Fruit fly (Drosophila melanogaster) Kc167 (cell line): ENCODE results near the gene CG14000.

Experiments
- Myc ChIP-seq: fragments of >200 bp; optimal IDR thresholded peaks from 2 replicates; lab custom pipeline; 2017; ENCODE audit warnings: missing external identifiers
- Sin3A ChIP-seq: fragments of >200 bp; optimal IDR thresholded peaks from 2 replicates; lab custom pipeline; 2018; ENCODE audit warnings: missing external identifiers
- h ChIP-seq: fragments of >200 bp; optimal IDR thresholded peaks from 3 replicates; lab custom pipeline; 2018; ENCODE audit warnings: missing external identifiers
- insv ChIP-seq: fragments of >200 bp; optimal IDR thresholded peaks from 3 replicates; lab custom pipeline; 2018; ENCODE audit warnings: missing external identifiers
- psq ChIP-seq: fragments of >200 bp; optimal IDR thresholded peaks from 2 replicates; lab custom pipeline; 2017; ENCODE audit warnings: missing external identifiers
- ttk ChIP-seq: sonication (Bioruptor generic); optimal IDR thresholded peaks from 2 replicates; lab custom pipeline; 2017; ENCODE audit warnings: missing external identifiers

CG14000 gene

dm6 chr2L:5894533-5894932 is 15.6 kb downstream of the CG14000 start:
- no peak for TF ChIP-seq insv (lab: Kevin White, UChicago)
- TF ChIP-seq ttk, result no peak
- TF ChIP-seq h, result no peak
- no peak for TF ChIP-seq psq (lab: Kevin White, UChicago)
- no peak for TF ChIP-seq Sin3A (lab: Kevin White, UChicago)
- no peak for TF ChIP-seq Myc

DNA sequence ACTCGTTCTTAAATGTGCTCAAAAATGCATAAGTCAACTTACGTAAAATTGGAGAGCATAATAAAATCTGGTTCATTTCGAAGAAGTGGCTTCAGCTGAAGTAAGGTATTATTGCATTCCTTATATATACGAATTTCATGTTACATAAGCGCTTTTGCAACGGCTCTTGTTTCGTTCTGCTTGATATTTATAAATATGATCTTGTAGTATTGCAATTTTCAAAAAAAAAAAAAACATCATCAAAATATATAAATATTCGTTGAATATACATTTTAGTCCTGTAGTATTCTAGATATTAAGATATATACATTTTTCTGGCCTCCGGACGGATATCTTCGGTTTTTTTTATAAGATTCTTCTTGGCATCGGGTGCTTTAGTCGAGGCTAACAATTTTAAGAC is 16.3 kb downstream of the CG14000 start, which contains the start of gene Acp26Aa:
TSS of gene Acp26Aa (minus strand) at position 101 of the 400 bp plus-strand sequence.
- TF ChIP-seq psq (lab: Kevin White, UChicago), result no peak
- no peak for TF ChIP-seq Myc
- TF ChIP-seq h, result no peak
- no peak for TF ChIP-seq insv (lab: Kevin White, UChicago)
- no peak for TF ChIP-seq Sin3A (lab: Kevin White, UChicago)

- TF ChIP-seq Sin3A (lab: Kevin White, UChicago), result no peak
Observed at dm6 chr2L:5892762-5893161, 17.3 kb downstream of the CG14000 start, which contains the start of gene Acp26Ab. Gene Acp26Ab, minus strand, starts transcription at chr2L:5892862.

DNA sequence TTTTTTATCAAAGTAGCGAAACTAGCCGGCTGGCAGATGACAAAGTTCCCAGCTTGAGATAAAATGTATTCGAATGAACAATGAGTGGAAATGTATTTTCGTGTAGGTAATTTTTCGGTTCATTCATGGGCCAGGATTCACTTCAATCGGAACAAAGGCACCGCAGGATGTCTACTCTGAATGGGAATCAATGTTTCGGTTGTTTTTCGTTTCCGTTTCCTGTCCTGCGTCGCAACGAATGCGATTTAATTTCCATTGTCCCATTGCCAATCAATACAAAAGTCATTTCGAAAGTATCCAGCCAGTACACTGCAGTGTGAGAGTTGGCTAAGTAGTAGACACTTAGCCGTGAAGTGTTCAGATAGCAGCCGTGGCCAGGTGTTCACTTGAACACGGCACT is 19.5 kb downstream of the CG14000 start:
- TF ChIP-seq insv (lab: Kevin White, UChicago), result no peak
- TF ChIP-seq Myc, result no peak
- TF ChIP-seq Sin3A (lab: Kevin White, UChicago), result no peak
- no peak for TF ChIP-seq ttk
- no peak for TF ChIP-seq psq (lab: Kevin White, UChicago)
- no peak for TF ChIP-seq h

DNA sequence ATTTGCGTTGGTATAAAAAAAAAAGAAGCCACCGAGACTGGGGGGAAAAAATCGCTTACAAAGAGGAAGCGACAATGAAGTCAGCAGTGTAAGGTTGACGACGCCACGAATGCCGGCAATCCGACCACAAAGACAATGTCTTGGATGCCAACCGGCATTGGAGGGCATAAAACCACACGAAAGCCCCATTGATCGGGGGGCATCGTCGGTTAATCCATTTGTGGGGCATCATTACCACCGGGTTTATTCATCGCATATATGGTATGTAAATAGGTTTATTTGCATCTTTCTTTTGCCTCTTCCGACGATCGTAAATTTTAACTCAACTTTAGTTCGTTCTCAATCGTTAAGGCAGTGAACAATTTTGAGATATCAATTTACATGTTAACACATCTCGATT is 23.1 kb downstream of the CG14000 start:
- no peak for TF ChIP-seq Sin3A (lab: Kevin White, UChicago)
- TF ChIP-seq Myc, result no peak
- no peak for TF ChIP-seq ttk
- TF ChIP-seq insv (lab: Kevin White, UChicago), result no peak
- no peak for TF ChIP-seq psq (lab: Kevin White, UChicago)
- no peak for TF ChIP-seq h

DNA sequence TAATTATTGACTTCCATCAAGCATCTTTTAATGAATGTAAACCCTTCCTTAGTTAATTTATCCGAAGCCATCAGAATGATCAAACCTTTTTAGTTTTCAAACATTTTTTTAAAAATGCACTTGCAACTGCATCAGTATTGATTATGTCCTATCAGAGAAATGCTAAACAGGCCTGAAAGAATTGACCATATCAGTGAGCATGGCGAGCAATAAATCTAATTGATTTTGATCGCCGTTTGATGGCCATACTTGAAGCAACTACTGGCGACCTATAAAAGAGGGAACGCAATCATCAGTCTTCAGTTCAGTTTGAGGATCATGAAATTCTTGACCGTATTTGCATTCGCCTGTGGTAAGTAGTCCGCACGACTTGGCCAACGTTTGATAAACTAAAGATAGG is 24.4 kb downstream of the CG14000 start, which contains the start of gene CG9029:
TSS of gene CG9029 (plus strand) at position 301 of the 400 bp plus-strand sequence.
- TF ChIP-seq ttk (no peak), h (no peak), Myc (no peak), insv (lab: Kevin White, UChicago) (no peak), psq (lab: Kevin White, UChicago) (no peak), Sin3A (lab: Kevin White, UChicago) (no peak)

DNA sequence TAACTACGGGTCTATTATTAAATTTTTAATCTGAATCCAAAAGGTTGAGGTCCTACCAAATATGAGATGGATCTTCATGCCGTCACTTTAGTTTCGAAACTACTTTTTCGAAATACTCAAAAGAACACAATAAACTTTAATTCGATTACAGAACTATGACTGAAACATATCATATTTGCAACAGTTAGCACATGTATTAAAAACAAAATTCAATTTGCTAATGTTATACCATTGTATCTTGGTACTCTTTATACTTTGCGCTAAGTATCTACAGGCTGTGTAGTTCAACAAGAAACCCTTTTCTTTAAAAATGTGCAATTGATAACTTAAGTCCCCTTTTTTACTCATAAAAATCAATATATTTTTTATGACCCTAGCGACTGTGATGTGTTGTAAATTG is 25.4 kb downstream of the CG14000 start, which contains the start of the genes Sfp26Ac and CG43185:
TSS of gene Sfp26Ac (minus strand) at position 101 of the 400 bp plus-strand sequence.
TSS of gene CG43185 (plus strand) at position 215 of the 400 bp plus-strand sequence.
- no peak for TF ChIP-seq Sin3A (lab: Kevin White, UChicago)
- TF ChIP-seq ttk, result no peak
- no peak for TF ChIP-seq Myc
- no peak for TF ChIP-seq psq (lab: Kevin White, UChicago)
- TF ChIP-seq insv (lab: Kevin White, UChicago), result no peak
- TF ChIP-seq h, result no peak

DNA sequence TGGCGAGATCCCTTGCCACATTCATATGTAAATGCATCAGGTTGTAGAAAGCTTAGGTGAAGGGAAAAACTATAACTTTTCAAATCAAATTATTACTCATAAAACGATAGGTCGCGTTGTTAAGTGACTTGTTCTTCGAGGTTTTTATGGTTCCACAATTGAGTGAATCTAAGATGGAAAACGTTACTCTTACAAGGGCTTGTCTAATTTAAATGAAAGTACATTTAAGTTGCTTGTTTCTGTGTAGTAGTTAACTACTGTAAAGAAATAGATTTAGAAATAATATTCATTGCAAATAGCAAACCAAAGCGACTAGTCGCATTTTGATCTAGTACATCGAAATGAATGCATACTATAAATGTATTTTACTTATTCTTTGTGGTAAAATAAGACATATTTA is 26.6 kb downstream of the CG14000 start, which contains the start of gene CG44574:
TSS of gene CG44574 (plus strand) at position 301 of the 400 bp plus-strand sequence.
- TF ChIP-seq h (no peak), insv (lab: Kevin White, UChicago) (no peak), psq (lab: Kevin White, UChicago) (no peak), Myc (no peak), Sin3A (lab: Kevin White, UChicago) (no peak), ttk (no peak)

dm6 chr2L:5881181-5881580 is 28.9 kb downstream of the CG14000 start:
- TF ChIP-seq insv (lab: Kevin White, UChicago) (no peak), h (no peak), Myc (no peak), Sin3A (lab: Kevin White, UChicago) (no peak), psq (lab: Kevin White, UChicago) (no peak), ttk (no peak)

dm6 chr2L:5879363-5879934 is 30.6 kb downstream of the CG14000 start, which contains the start of gene rau:
Gene rau, minus strand, starts transcription at chr2L:5879498.
- no peak for TF ChIP-seq psq (lab: Kevin White, UChicago)
- no peak for TF ChIP-seq ttk
- no peak for TF ChIP-seq Sin3A (lab: Kevin White, UChicago)
- TF ChIP-seq insv (lab: Kevin White, UChicago), result no peak
- no peak for TF ChIP-seq Myc
- no peak for TF ChIP-seq h

DNA sequence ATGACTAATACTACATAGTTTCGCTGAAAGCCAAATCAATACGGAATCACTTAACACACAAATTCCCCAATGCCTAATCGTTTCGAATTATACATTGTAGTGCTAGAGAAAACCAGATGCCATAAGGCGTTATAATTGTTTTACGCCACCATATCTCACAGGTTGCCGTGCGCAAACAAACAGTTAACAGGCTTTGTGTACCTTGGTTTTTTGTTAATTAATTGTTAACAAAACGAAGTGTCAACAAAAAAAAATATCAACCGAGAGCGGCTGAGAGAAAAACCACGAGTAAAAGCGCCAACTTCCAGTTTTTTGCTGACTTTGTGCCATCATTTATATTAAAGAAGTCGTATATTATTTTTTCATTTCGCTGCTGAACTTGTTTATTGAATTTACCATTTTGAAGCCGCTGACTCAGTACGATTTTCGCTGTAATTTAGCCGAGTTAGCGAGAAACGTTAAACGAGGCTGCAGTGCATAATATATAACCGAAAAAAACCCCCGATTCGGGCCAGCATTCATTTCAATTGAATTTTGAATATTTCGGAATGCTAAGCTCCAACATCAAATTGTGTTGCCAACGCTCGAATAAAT is 33.5 kb downstream of the CG14000 start:
- TF ChIP-seq psq (lab: Kevin White, UChicago) (no peak), ttk (no peak), Myc (no peak), insv (lab: Kevin White, UChicago) (no peak), h (no peak), Sin3A (lab: Kevin White, UChicago) (no peak)

- TF ChIP-seq Myc (no peak), psq (lab: Kevin White, UChicago) (no peak), Sin3A (lab: Kevin White, UChicago) (no peak), h (no peak), ttk (no peak), insv (lab: Kevin White, UChicago) (no peak)
Observed at dm6 chr2L:5870838-5871702, 39.0 kb downstream of the CG14000 start.
